Worm (Caenorhabditis elegans) whole organism, mixed stage, embryonic: ENCODE measurements around the gene fbxb-63.

Experiments used
- M03D4.4 ChIP-seq: sonication (generic microtip); optimal IDR thresholded peaks from 2 replicates; lab custom pipeline; 2017; ENCODE audit warnings: mild to moderate bottlenecking, missing genetic modification characterization, missing compliant biosample characterization
- blmp-1 ChIP-seq: fragments of 150-350 bp; optimal IDR thresholded peaks from 2 replicates; lab custom pipeline; 2014; ENCODE audit warnings: missing biosample characterization, missing genetic modification characterization
- ceh-39 ChIP-seq: fragments of 150-350 bp; optimal IDR thresholded peaks from 2 replicates; lab custom pipeline; 2014; ENCODE audit warnings: missing biosample characterization, missing genetic modification characterization
- ceh-43 ChIP-seq: fragments of 200-800 bp; sonication (Bioruptor generic); optimal IDR thresholded peaks from 2 replicates; lab custom pipeline; 2018; ENCODE audit warnings: mild to moderate bottlenecking, missing genetic modification characterization, moderate library complexity, missing compliant biosample characterization
- ceh-83 ChIP-seq: fragments of 200-800 bp; sonication (Bioruptor generic); optimal IDR thresholded peaks from 2 replicates; lab custom pipeline; 2018; ENCODE audit warnings: mild to moderate bottlenecking, missing genetic modification characterization, missing compliant biosample characterization
- ces-1 ChIP-seq: fragments of 150-350 bp; optimal IDR thresholded peaks from 2 replicates; lab custom pipeline; 2014; ENCODE audit warnings: missing biosample characterization, missing genetic modification reagents, missing genetic modification characterization
- cnd-1 ChIP-seq: fragments of 200-800 bp; sonication (Bioruptor generic); optimal IDR thresholded peaks from 2 replicates; lab custom pipeline; 2018; ENCODE audit warnings: mild to moderate bottlenecking, missing genetic modification characterization, missing compliant biosample characterization
- elt-1 ChIP-seq: sonication (generic microtip); optimal IDR thresholded peaks from 2 replicates; lab custom pipeline; 2017; ENCODE audit warnings: missing genetic modification characterization, mild to moderate bottlenecking, missing compliant biosample characterization, antibody characterized with exemption, moderate library complexity, borderline replicate concordance; ENCODE audit not compliant: insufficient read depth
- elt-3 ChIP-seq: fragments of 150-350 bp; optimal IDR thresholded peaks from 2 replicates; lab custom pipeline; 2014; ENCODE audit warnings: missing biosample characterization, missing genetic modification characterization
- hlh-1 ChIP-seq: fragments of 150-350 bp; optimal IDR thresholded peaks from 2 replicates; lab custom pipeline; 2014; ENCODE audit warnings: missing biosample characterization, missing genetic modification reagents, missing genetic modification characterization
- lin-13 ChIP-seq: fragments of 150-350 bp; optimal IDR thresholded peaks from 2 replicates; lab custom pipeline; 2014; ENCODE audit warnings: missing biosample characterization, missing genetic modification characterization
- mab-5 ChIP-seq: fragments of 150-350 bp; optimal IDR thresholded peaks from 2 replicates; lab custom pipeline; 2014; ENCODE audit warnings: missing biosample characterization, missing genetic modification characterization
- mep-1 ChIP-seq: fragments of 150-350 bp; optimal IDR thresholded peaks from 2 replicates; lab custom pipeline; 2017; ENCODE audit warnings: missing biosample characterization, missing genetic modification reagents, missing genetic modification characterization, inconsistent platforms
- mls-2 ChIP-seq: sonication (generic microtip); optimal IDR thresholded peaks from 2 replicates; lab custom pipeline; 2016; ENCODE audit warnings: mild to moderate bottlenecking, missing genetic modification characterization, moderate library complexity, missing compliant biosample characterization
- nhr-12 ChIP-seq: fragments of 150-350 bp; optimal IDR thresholded peaks from 2 replicates; lab custom pipeline; 2014; ENCODE audit warnings: missing biosample characterization, missing genetic modification characterization
- nhr-2 ChIP-seq: fragments of 150-350 bp; optimal IDR thresholded peaks from 2 replicates; lab custom pipeline; 2014; ENCODE audit warnings: missing biosample characterization, missing genetic modification characterization
- nhr-237 ChIP-seq: fragments of 150-350 bp; optimal IDR thresholded peaks from 2 replicates; lab custom pipeline; 2014; ENCODE audit warnings: missing biosample characterization, missing genetic modification characterization
- nhr-28 ChIP-seq: fragments of 150-350 bp; optimal IDR thresholded peaks from 2 replicates; lab custom pipeline; 2014; ENCODE audit warnings: missing biosample characterization, missing genetic modification characterization
- nhr-76 ChIP-seq: sonication (generic microtip); optimal IDR thresholded peaks from 2 replicates; lab custom pipeline; 2017; ENCODE audit warnings: missing biosample characterization, missing genetic modification characterization
- sem-2 ChIP-seq: fragments of 200-800 bp; sonication (Bioruptor generic); optimal IDR thresholded peaks from 2 replicates; lab custom pipeline; 2018; ENCODE audit warnings: mild to moderate bottlenecking, missing genetic modification characterization, missing compliant biosample characterization
- snpc-4 ChIP-seq: fragments of 150-350 bp; optimal IDR thresholded peaks from 2 replicates; lab custom pipeline; 2014; ENCODE audit warnings: missing biosample characterization, missing genetic modification characterization
- tbx-8 ChIP-seq: fragments of 200-800 bp; sonication (Bioruptor generic); optimal IDR thresholded peaks from 2 replicates; lab custom pipeline; 2018; ENCODE audit warnings: mild to moderate bottlenecking, missing genetic modification characterization, moderate library complexity, missing compliant biosample characterization
- unc-120 ChIP-seq: sonication (generic microtip); optimal IDR thresholded peaks from 2 replicates; lab custom pipeline; 2017; ENCODE audit warnings: missing genetic modification characterization, missing compliant biosample characterization; ENCODE audit not compliant: poor library complexity, severe bottlenecking
- unc-39 ChIP-seq: fragments of 150-350 bp; optimal IDR thresholded peaks from 2 replicates; lab custom pipeline; 2014; ENCODE audit warnings: missing biosample characterization, missing genetic modification characterization
- unc-62 ChIP-seq: fragments of 150-350 bp; optimal IDR thresholded peaks from 2 replicates; lab custom pipeline; 2014; ENCODE audit warnings: missing biosample characterization, missing genetic modification reagents, missing genetic modification characterization

fbxb-63 gene

ce11 chrV:19296723-19297122 lies 6.8 kb downstream of the fbxb-63 start, which contains the start of gene F55C9.6:
Gene F55C9.6 (minus strand): TSS chrV:19296823.
- TF ChIP-seq nhr-12 (tag; lab: Kevin White, UChicago) (no peak), lin-13 (tag; lab: Kevin White, UChicago) (no peak), nhr-2 (no peak), nhr-76 (no peak), ceh-39 (tag; lab: Kevin White, UChicago) (no peak), cnd-1 (no peak), unc-120 (no peak), mep-1 (tag; lab: Kevin White, UChicago) (no peak), unc-62 (no peak), mls-2 (tag; lab: Kevin White, UChicago) (no peak), M03D4.4 (no peak)
- TF ChIP-seq, all 35 proteins: peak for 0

ce11 chrV:19293025-19293424 lies 10.5 kb downstream of the fbxb-63 start, which contains the start of gene F55C9.5:
Gene F55C9.5 (minus strand): TSS chrV:19293125.
- TF ChIP-seq ceh-43 (GFP tag; lab: Kevin White, UChicago), result no peak
- no peak for TF ChIP-seq nhr-2
- no peak for TF ChIP-seq ceh-83 (GFP tag; lab: Kevin White, UChicago)
- TF ChIP-seq mab-5 (tag; lab: Kevin White, UChicago), result no peak

ce11 chrV:19288073-19288805 lies 15.3 kb downstream of the fbxb-63 start, which contains the start of the genes F55C9.3 and fbxb-57:
Gene F55C9.3 (minus strand): TSS chrV:19288173.
Gene fbxb-57 (plus strand): TSS chrV:19288755.
- TF ChIP-seq tbx-8 (no peak), mab-5 (tag; lab: Kevin White, UChicago) (no peak), elt-1 (tag; lab: Kevin White, UChicago) (peak; percentile 69), cnd-1 (no peak), blmp-1 (tag; lab: Kevin White, UChicago) (no peak)

DNA sequence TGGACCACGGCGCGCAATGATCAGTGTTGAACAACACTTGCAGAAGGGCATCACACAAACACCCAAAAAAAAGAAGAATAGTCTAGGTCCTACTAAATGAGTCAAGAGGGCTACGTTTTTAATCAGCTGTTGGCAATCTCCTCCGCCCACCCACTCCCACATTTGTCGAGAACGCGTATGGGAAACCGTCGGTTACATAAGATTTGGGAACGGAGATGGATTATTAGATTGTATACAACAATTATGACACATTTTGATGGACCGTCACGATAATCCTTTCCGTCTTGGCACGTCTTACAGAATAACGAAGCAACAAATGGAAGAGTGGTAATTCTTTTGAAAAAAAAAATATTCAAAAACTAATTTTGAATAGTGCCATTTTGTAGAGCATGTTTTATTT lies 17.6 kb downstream of the fbxb-63 start:
- TF ChIP-seq mab-5 (tag; lab: Kevin White, UChicago), result no peak
- TF ChIP-seq elt-3 (tag; lab: Kevin White, UChicago), result no peak
- peak; percentile 91 for TF ChIP-seq elt-1 (tag; lab: Kevin White, UChicago)
- peak; percentile 1 for TF ChIP-seq nhr-2
- no peak for TF ChIP-seq snpc-4 (tag; lab: Kevin White, UChicago)
- TF ChIP-seq mls-2 (tag; lab: Kevin White, UChicago), result no peak
- no peak for TF ChIP-seq nhr-237 (tag; lab: Kevin White, UChicago)

- TF ChIP-seq tbx-8 (no peak), nhr-28 (tag; lab: Kevin White, UChicago) (no peak), unc-39 (tag; lab: Kevin White, UChicago) (no peak), snpc-4 (tag; lab: Kevin White, UChicago) (no peak), unc-120 (no peak), nhr-237 (tag; lab: Kevin White, UChicago) (no peak)
- TF ChIP-seq, all 35 proteins: peak for 0
Observed at ce11 chrV:19282314-19282713, 21.2 kb downstream of the fbxb-63 start, which contains the start of gene fbxb-117. Gene fbxb-117 (plus strand): TSS chrV:19282614.

DNA sequence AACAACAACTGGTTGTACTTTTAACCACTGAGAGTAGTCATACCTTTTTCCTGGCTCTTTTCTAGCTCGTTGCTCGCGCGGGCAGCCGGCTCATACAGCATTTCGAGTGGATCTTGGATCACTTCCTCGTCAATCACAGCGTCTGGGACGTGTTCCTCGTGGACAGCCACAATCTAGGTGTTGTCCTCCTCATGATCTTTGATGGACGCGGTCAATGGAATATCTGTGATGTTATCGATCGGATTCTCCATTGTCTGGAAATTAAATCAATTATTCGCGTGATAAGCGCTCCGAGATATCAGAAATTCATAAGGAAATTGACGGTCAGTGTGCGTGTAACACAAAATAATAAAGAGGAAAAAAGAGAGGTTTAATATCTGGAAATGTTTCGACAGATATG lies 23.6 kb downstream of the fbxb-63 start, which contains the start of gene F21D9.8:
F21D9.8 (minus strand) TSS at position 101 of the 400 bp plus-strand sequence.
- TF ChIP-seq ceh-43 (GFP tag; lab: Kevin White, UChicago) (no peak), ces-1 (GFP tag; lab: Kevin White, UChicago) (no peak), hlh-1 (tag; lab: Kevin White, UChicago) (no peak), elt-1 (tag; lab: Kevin White, UChicago) (no peak), sem-2 (no peak), mep-1 (tag; lab: Kevin White, UChicago) (no peak), cnd-1 (no peak), mab-5 (tag; lab: Kevin White, UChicago) (no peak)

ce11 chrV:19278488-19278887 lies 25.0 kb downstream of the fbxb-63 start:
- no peak for TF ChIP-seq mep-1 (tag; lab: Kevin White, UChicago)
